Worm (Caenorhabditis elegans) whole organism, L4 larva: ENCODE data around the gene srg-41.

ENCODE experiments used
- D1046.2 ChIP-seq: fragments of 200-800 bp; sonication (Bioruptor generic); IDR thresholded peaks from 2 replicates; pipeline ENCODE4 v1.3.6; 2022; ENCODE audit warnings: missing genetic modification characterization, missing compliant biosample characterization
- F10B5.3 ChIP-seq: sonication (generic microtip); optimal IDR thresholded peaks from 2 replicates; lab custom pipeline; 2016; ENCODE audit warnings: mild to moderate bottlenecking, missing genetic modification characterization, missing compliant biosample characterization
- F37D6.2 ChIP-seq: sonication (generic microtip); optimal IDR thresholded peaks from 2 replicates; lab custom pipeline; 2016; ENCODE audit warnings: mild to moderate bottlenecking, missing genetic modification characterization, missing compliant biosample characterization
- R02D3.7 ChIP-seq: fragments of 150-350 bp; sonication (generic microtip); optimal IDR thresholded peaks from 3 replicates; lab custom pipeline; 2014; ENCODE audit warnings: missing biosample characterization, missing genetic modification characterization
- T20F7.1 ChIP-seq: fragments of 200-800 bp; sonication (Bioruptor generic); optimal IDR thresholded peaks from 2 replicates; lab custom pipeline; 2018; ENCODE audit warnings: mild to moderate bottlenecking, missing genetic modification characterization, missing compliant biosample characterization
- T26A8.4 ChIP-seq: fragments of 200-800 bp; sonication (Bioruptor generic); IDR thresholded peaks from 2 replicates; pipeline ENCODE4 v1.3.6; 2022; ENCODE audit warnings: missing genetic modification characterization, missing compliant biosample characterization
- Y48G9A.11 ChIP-seq: fragments of 200-800 bp; sonication (Bioruptor generic); IDR thresholded peaks from 2 replicates; pipeline ENCODE4 v1.3.6; 2022; ENCODE audit warnings: missing genetic modification reagents, missing genetic modification characterization, missing compliant biosample characterization
- ZK337.2 ChIP-seq: fragments of 200-800 bp; sonication (Bioruptor generic); IDR thresholded peaks from 2 replicates; pipeline ENCODE4 v1.3.6; 2022; ENCODE audit warnings: missing genetic modification reagents, missing genetic modification characterization, missing compliant biosample characterization
- aha-1 ChIP-seq: fragments of 150-350 bp; peaks from one replicate; lab custom pipeline; 2014; ENCODE audit warnings: missing biosample characterization, missing genetic modification characterization
- arid-1 ChIP-seq: fragments of 200-800 bp; sonication (Bioruptor generic); conservative IDR thresholded peaks from 2 replicates; pipeline ENCODE4 v1.3.6; 2022; ENCODE audit warnings: missing genetic modification reagents, missing genetic modification characterization, missing compliant biosample characterization
- ceh-20 ChIP-seq: fragments of 200-800 bp; sonication (Bioruptor generic); IDR thresholded peaks from 2 replicates; pipeline ENCODE4 v1.3.6; 2022; ENCODE audit warnings: missing genetic modification reagents, missing genetic modification characterization, missing compliant biosample characterization
- ceh-32 ChIP-seq: sonication (generic microtip); optimal IDR thresholded peaks from 2 replicates; lab custom pipeline; 2016; ENCODE audit warnings: mild to moderate bottlenecking, missing genetic modification characterization, missing compliant biosample characterization; ENCODE audit not compliant: poor library complexity
- ceh-44 ChIP-seq: fragments of 200-800 bp; sonication (Bioruptor generic); IDR thresholded peaks from 2 replicates; pipeline ENCODE4 v1.3.6; 2022; ENCODE audit warnings: missing genetic modification reagents, missing genetic modification characterization, missing compliant biosample characterization
- ceh-82 ChIP-seq: sonication (generic microtip); optimal IDR thresholded peaks from 2 replicates; lab custom pipeline; 2017; ENCODE audit warnings: missing biosample characterization, missing genetic modification characterization
- cey-2 ChIP-seq: sonication (generic microtip); optimal IDR thresholded peaks from 3 replicates; lab custom pipeline; 2017; ENCODE audit warnings: missing genetic modification characterization, mild to moderate bottlenecking, missing compliant biosample characterization, antibody characterized with exemption, borderline replicate concordance; ENCODE audit not compliant: insufficient read depth
- ctbp-1 ChIP-seq: fragments of 200-800 bp; sonication (Bioruptor generic); IDR thresholded peaks from 2 replicates; pipeline ENCODE4 v1.3.6; 2022; ENCODE audit warnings: missing genetic modification reagents, missing genetic modification characterization, missing compliant biosample characterization
- dmd-8 ChIP-seq: fragments of 200-800 bp; sonication (Bioruptor generic); IDR thresholded peaks from 2 replicates; pipeline ENCODE4 v1.3.6; 2022; ENCODE audit warnings: missing genetic modification characterization, missing compliant biosample characterization
- fos-1 ChIP-seq: fragments of 150-350 bp; optimal IDR thresholded peaks from 2 replicates; lab custom pipeline; 2014; ENCODE audit warnings: missing biosample characterization, missing genetic modification characterization
- hlh-11 ChIP-seq: fragments of 200-800 bp; sonication (Bioruptor generic); optimal IDR thresholded peaks from 2 replicates; lab custom pipeline; 2018; ENCODE audit warnings: mild to moderate bottlenecking, missing genetic modification characterization, missing compliant biosample characterization
- hlh-30 ChIP-seq: sonication (generic microtip); optimal IDR thresholded peaks from 2 replicates; lab custom pipeline; 2017; ENCODE audit warnings: antibody characterized with exemption, mild to moderate bottlenecking, missing genetic modification characterization, missing compliant biosample characterization; ENCODE audit not compliant: insufficient read depth
- lim-7 ChIP-seq: fragments of 200-800 bp; sonication (Bioruptor generic); IDR thresholded peaks from 2 replicates; pipeline ENCODE4 v1.3.6; 2022; ENCODE audit warnings: missing genetic modification characterization, missing compliant biosample characterization
- lin-15B ChIP-seq: fragments of 150-350 bp; sonication (generic microtip); optimal IDR thresholded peaks from 3 replicates; lab custom pipeline; 2014; ENCODE audit warnings: missing biosample characterization, missing genetic modification characterization
- lir-3 ChIP-seq: sonication (generic microtip); optimal IDR thresholded peaks from 2 replicates; lab custom pipeline; 2016; ENCODE audit warnings: mild to moderate bottlenecking, missing genetic modification characterization, missing compliant biosample characterization
- madf-5 ChIP-seq, 2 experiments: fragments of 200-800 bp; sonication (Bioruptor generic); IDR thresholded peaks; 2 replicates each; pipeline ENCODE4 v1.3.6; 2022; ENCODE audit warnings: missing compliant biosample characterization in 2 of 2, missing genetic modification characterization in 2 of 2
- madf-9 ChIP-seq: fragments of 200-800 bp; sonication (Bioruptor generic); conservative IDR thresholded peaks from 2 replicates; pipeline ENCODE4 v1.3.6; 2022; ENCODE audit warnings: missing genetic modification reagents, missing genetic modification characterization, missing compliant biosample characterization
- mxl-3 ChIP-seq: fragments of 200-800 bp; sonication (Bioruptor generic); optimal IDR thresholded peaks from 2 replicates; lab custom pipeline; 2018; ENCODE audit warnings: mild to moderate bottlenecking, missing genetic modification characterization, missing compliant biosample characterization
- nhr-10 ChIP-seq: fragments of 150-350 bp; optimal IDR thresholded peaks from 2 replicates; lab custom pipeline; 2014; ENCODE audit warnings: missing biosample characterization, missing genetic modification characterization
- nhr-11 ChIP-seq: fragments of 150-350 bp; optimal IDR thresholded peaks from 2 replicates; lab custom pipeline; 2014; ENCODE audit warnings: missing biosample characterization, missing genetic modification characterization
- nhr-6 ChIP-seq: fragments of 150-350 bp; optimal IDR thresholded peaks from 2 replicates; lab custom pipeline; 2014; ENCODE audit warnings: missing biosample characterization, missing genetic modification characterization
- php-3 ChIP-seq: fragments of 200-800 bp; sonication (Bioruptor generic); IDR thresholded peaks from 2 replicates; pipeline ENCODE4 v1.3.6; 2022; ENCODE audit warnings: missing genetic modification reagents, missing genetic modification characterization, missing compliant biosample characterization
- snpc-1.2 ChIP-seq: fragments of 200-800 bp; sonication (Bioruptor generic); IDR thresholded peaks from 2 replicates; pipeline ENCODE4 v1.3.6; 2022; ENCODE audit warnings: missing genetic modification reagents, missing genetic modification characterization, missing compliant biosample characterization
- snpc-4 ChIP-seq: fragments of 150-350 bp; optimal IDR thresholded peaks from 2 replicates; lab custom pipeline; 2014; ENCODE audit warnings: missing biosample characterization, missing genetic modification characterization
- tag-97 ChIP-seq: fragments of 200-800 bp; sonication (Bioruptor generic); IDR thresholded peaks from 2 replicates; pipeline ENCODE4 v1.3.6; 2022; ENCODE audit warnings: missing genetic modification characterization, missing compliant biosample characterization
- tra-1 ChIP-seq: fragments of 200-800 bp; sonication (Bioruptor generic); IDR thresholded peaks from 2 replicates; pipeline ENCODE4 v1.3.6; 2022; ENCODE audit warnings: missing genetic modification reagents, missing genetic modification characterization, missing compliant biosample characterization
- unc-130 ChIP-seq: sonication (generic microtip); optimal IDR thresholded peaks from 2 replicates; lab custom pipeline; 2016; ENCODE audit warnings: missing genetic modification reagents, missing genetic modification characterization, missing compliant biosample characterization
- zip-2 ChIP-seq: fragments of 150-350 bp; optimal IDR thresholded peaks from 2 replicates; lab custom pipeline; 2014; ENCODE audit warnings: missing biosample characterization, missing genetic modification characterization

The srg-41 gene

ce11 chrV:11140326-11140725 is 21.4 kb downstream of the srg-41 start (continued):
- TF ChIP-seq madf-9 (no peak), ZK337.2 (GFP tag; lab: Robert Waterston, UW) (no peak), snpc-1.2 (GFP tag; lab: Robert Waterston, UW) (no peak), ceh-20 (no peak), unc-130 (GFP tag; lab: Kevin White, UChicago) (no peak), tag-97 (GFP tag; lab: Robert Waterston, UW) (no peak), Y48G9A.11 (GFP tag; lab: Robert Waterston, UW) (no peak), mxl-3 (GFP tag; lab: Kevin White, UChicago) (peak; percentile 47), hlh-11 (tag; lab: Kevin White, UChicago) (peak; percentile 62), nhr-11 (tag; lab: Kevin White, UChicago) (peak; percentile 20), lir-3 (tag; lab: Kevin White, UChicago) (no peak), R02D3.7 (tag; lab: Kevin White, UChicago) (no peak), lim-7 (GFP tag; lab: Robert Waterston, UW) (no peak)

ce11 chrV:11134296-11134695 is 27.4 kb downstream of the srg-41 start, which contains the start of gene glb-3:
glb-3 (plus strand) TSS chrV:11134596.
- TF ChIP-seq Y48G9A.11 (GFP tag; lab: Robert Waterston, UW) (no peak), madf-9 (no peak), ctbp-1 (GFP tag; lab: Robert Waterston, UW) (no peak), lir-3 (tag; lab: Kevin White, UChicago) (no peak), nhr-6 (tag; lab: Kevin White, UChicago) (no peak), ceh-32 (tag; lab: Kevin White, UChicago) (no peak), arid-1 (GFP tag; lab: Robert Waterston, UW) (no peak), lin-15B (no peak), mxl-3 (GFP tag; lab: Kevin White, UChicago) (no peak), T26A8.4 (no peak), ceh-82 (tag; lab: Kevin White, UChicago) (no peak), zip-2 (tag; lab: Kevin White, UChicago) (no peak), cey-2 (tag; lab: Kevin White, UChicago) (no peak)

DNA sequence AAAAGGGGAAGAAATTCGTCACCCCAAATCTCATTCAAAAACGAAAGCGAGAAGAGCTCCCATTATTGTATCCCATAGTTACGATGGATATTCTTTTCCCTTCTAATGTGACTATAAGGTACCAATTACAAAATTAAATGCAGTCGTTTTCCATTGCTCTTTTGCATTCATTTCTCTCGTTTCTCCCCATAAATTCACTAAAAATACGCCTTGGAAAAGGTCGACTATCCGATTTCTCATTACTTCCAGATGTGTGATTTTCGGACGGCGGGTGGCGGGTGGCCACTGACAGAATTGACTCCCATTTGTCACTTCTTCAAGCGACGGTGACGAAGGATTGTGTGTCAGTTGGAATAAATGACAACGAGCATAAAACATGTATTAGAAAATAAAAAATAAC is 28.2 kb downstream of the srg-41 start:
- no peak for TF ChIP-seq F10B5.3 (tag; lab: Kevin White, UChicago)
- no peak for TF ChIP-seq madf-5 (GFP tag; IDR thresholded peaks at IDR 0.05; lab: Robert Waterston, UW)
- no peak for TF ChIP-seq nhr-10

DNA sequence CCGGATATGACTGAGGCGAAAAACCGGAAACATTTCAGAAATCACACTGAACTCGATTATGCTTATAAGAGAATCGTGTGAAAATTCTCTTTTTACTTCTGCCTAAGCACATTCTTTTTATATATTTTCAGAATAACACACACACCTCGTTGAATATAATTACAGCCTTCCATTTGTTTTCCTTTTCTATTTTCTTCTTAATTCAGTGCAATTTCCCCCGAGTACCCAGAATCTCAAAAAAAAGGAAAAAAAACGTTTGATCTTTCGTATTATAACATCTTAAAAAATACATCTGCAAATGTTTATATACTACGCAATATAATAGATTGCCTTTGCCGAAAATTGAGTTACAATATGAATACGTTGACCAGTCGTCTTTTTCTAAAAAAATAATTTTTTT is 29.9 kb downstream of the srg-41 start:
- TF ChIP-seq F37D6.2 (tag; lab: Kevin White, UChicago) = no peak
- peak; percentile 70 for TF ChIP-seq aha-1 (tag; lab: Kevin White, UChicago)
- TF ChIP-seq php-3 = no peak
- TF ChIP-seq dmd-8 = no peak
- TF ChIP-seq tra-1 = no peak
- no peak for TF ChIP-seq ceh-44
- no peak for TF ChIP-seq nhr-6 (tag; lab: Kevin White, UChicago)

DNA sequence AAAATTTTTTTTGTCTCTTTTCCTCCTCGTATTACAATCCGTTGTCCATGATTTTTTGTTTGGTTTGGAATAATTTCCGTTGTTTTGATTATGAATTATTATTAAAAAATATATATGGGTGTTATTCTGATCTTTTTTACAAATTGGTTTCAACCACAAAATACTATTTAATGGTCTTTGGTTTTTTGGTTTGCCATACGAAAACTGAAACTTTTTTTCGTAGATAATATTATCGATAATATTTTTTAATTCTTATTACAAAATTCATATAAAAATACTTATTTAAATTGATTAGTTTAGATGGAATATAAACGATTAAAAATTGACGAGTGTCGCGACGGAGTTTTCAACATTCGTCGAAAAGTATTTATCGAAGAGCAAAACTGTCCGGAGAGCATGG is 34.5 kb downstream of the srg-41 start, which contains the start of gene jmjd-5:
jmjd-5 (plus strand) TSS at position 301 of the 400 bp plus-strand sequence.
- TF ChIP-seq hlh-30 (tag; lab: Kevin White, UChicago) = no peak

ce11 chrV:11124922-11125321 is 36.8 kb downstream of the srg-41 start, which contains the start of gene C06H2.2:
C06H2.2 (plus strand) TSS chrV:11125222.
- no peak for TF ChIP-seq ceh-20
- no peak for TF ChIP-seq fos-1
- TF ChIP-seq snpc-4 (tag; lab: Kevin White, UChicago) = no peak
- TF ChIP-seq D1046.2 (GFP tag; lab: Robert Waterston, UW) = no peak
- peak; percentile 48 for TF ChIP-seq T20F7.1 (GFP tag; lab: Kevin White, UChicago)
- no peak for TF ChIP-seq madf-9
